Worm (Caenorhabditis elegans) whole organism, L3 larva: ENCODE results near the gene R09E10.6.

Experiments used
- R02D3.7 ChIP-seq: fragments of 150-350 bp; optimal IDR thresholded peaks from 2 replicates; lab custom pipeline; 2014; ENCODE audit warnings: missing biosample characterization, missing genetic modification characterization
- aly-2 ChIP-seq: fragments of 150-350 bp; optimal IDR thresholded peaks from 2 replicates; lab custom pipeline; 2014; ENCODE audit warnings: missing biosample characterization, missing genetic modification characterization
- ceh-16 ChIP-seq: sonication (generic microtip); optimal IDR thresholded peaks from 2 replicates; lab custom pipeline; 2017; ENCODE audit warnings: missing biosample characterization, missing genetic modification characterization
- ceh-82 ChIP-seq: fragments of 150-350 bp; optimal IDR thresholded peaks from 2 replicates; lab custom pipeline; 2014; ENCODE audit warnings: missing biosample characterization, missing genetic modification characterization
- ceh-9 ChIP-seq: sonication (generic microtip); optimal IDR thresholded peaks from 2 replicates; lab custom pipeline; 2018; ENCODE audit warnings: missing biosample characterization, missing genetic modification characterization
- daf-12 ChIP-seq: fragments of 150-350 bp; optimal IDR thresholded peaks from 2 replicates; lab custom pipeline; 2014; ENCODE audit warnings: missing biosample characterization, missing genetic modification reagents, missing genetic modification characterization
- elt-1 ChIP-seq: fragments of 150-350 bp; optimal IDR thresholded peaks from 2 replicates; lab custom pipeline; 2014; ENCODE audit warnings: missing biosample characterization, missing genetic modification characterization
- elt-2 ChIP-seq: sonication (generic microtip); optimal IDR thresholded peaks from 2 replicates; lab custom pipeline; 2016; ENCODE audit warnings: missing genetic modification reagents, mild to moderate bottlenecking, missing genetic modification characterization, missing compliant biosample characterization
- elt-3 ChIP-seq, 3 experiments: fragments of 150-350 bp in 1 of 3; sonication (generic microtip) in 2 of 3; optimal IDR thresholded peaks; 2 replicates in 2 of 3; 4 replicates in 1 of 3; lab custom pipeline; 2014 to 2017; ENCODE audit warnings: missing biosample characterization in 3 of 3, missing genetic modification characterization in 3 of 3
- eor-1 ChIP-seq, 2 experiments: fragments of 150-350 bp; optimal IDR thresholded peaks; 2 replicates each; lab custom pipeline; 2014 to 2018; ENCODE audit warnings: missing biosample characterization in 2 of 2, missing genetic modification characterization in 2 of 2
- fkh-10 ChIP-seq: sonication (generic microtip); optimal IDR thresholded peaks from 2 replicates; lab custom pipeline; 2017; ENCODE audit warnings: missing biosample characterization, missing genetic modification reagents, missing genetic modification characterization
- fkh-2 ChIP-seq: fragments of 150-350 bp; optimal IDR thresholded peaks from 2 replicates; lab custom pipeline; 2014; ENCODE audit warnings: missing biosample characterization, missing genetic modification reagents, missing genetic modification characterization
- fos-1 ChIP-seq: fragments of 150-350 bp; optimal IDR thresholded peaks from 2 replicates; lab custom pipeline; 2014; ENCODE audit warnings: missing biosample characterization, missing genetic modification characterization
- hmg-11 ChIP-seq: sonication (generic microtip); optimal IDR thresholded peaks from 2 replicates; lab custom pipeline; 2016; ENCODE audit warnings: missing genetic modification characterization, missing compliant biosample characterization
- lin-15B ChIP-seq: fragments of 150-350 bp; optimal IDR thresholded peaks from 2 replicates; lab custom pipeline; 2014; ENCODE audit warnings: missing biosample characterization, missing genetic modification characterization
- lin-39 ChIP-seq: fragments of 150-350 bp; optimal IDR thresholded peaks from 2 replicates; lab custom pipeline; 2018; ENCODE audit warnings: missing biosample characterization, missing genetic modification reagents, missing genetic modification characterization
- mml-1 ChIP-seq: fragments of 150-350 bp; sonication (generic microtip); optimal IDR thresholded peaks from 3 replicates; lab custom pipeline; 2014; ENCODE audit warnings: missing biosample characterization, missing genetic modification characterization
- nfya-1 ChIP-seq: sonication (generic microtip); optimal IDR thresholded peaks from 2 replicates; lab custom pipeline; 2017; ENCODE audit warnings: missing genetic modification characterization, mild to moderate bottlenecking, missing compliant biosample characterization, antibody characterized with exemption, moderate library complexity; ENCODE audit not compliant: insufficient read depth
- nhr-11 ChIP-seq: fragments of 150-350 bp; optimal IDR thresholded peaks from 2 replicates; lab custom pipeline; 2014; ENCODE audit warnings: missing biosample characterization, missing genetic modification characterization
- nhr-12 ChIP-seq: fragments of 150-350 bp; optimal IDR thresholded peaks from 2 replicates; lab custom pipeline; 2014; ENCODE audit warnings: missing biosample characterization, missing genetic modification characterization
- nhr-23 ChIP-seq: fragments of 150-350 bp; optimal IDR thresholded peaks from 2 replicates; lab custom pipeline; 2014; ENCODE audit warnings: missing biosample characterization, missing genetic modification reagents, missing genetic modification characterization
- nhr-237 ChIP-seq: fragments of 150-350 bp; optimal IDR thresholded peaks from 2 replicates; lab custom pipeline; 2014; ENCODE audit warnings: missing biosample characterization, missing genetic modification characterization
- nhr-25 ChIP-seq: sonication (generic microtip); optimal IDR thresholded peaks from 2 replicates; lab custom pipeline; 2017; ENCODE audit warnings: missing biosample characterization, missing genetic modification characterization
- nhr-28 ChIP-seq: fragments of 150-350 bp; optimal IDR thresholded peaks from 2 replicates; lab custom pipeline; 2014; ENCODE audit warnings: missing biosample characterization, missing genetic modification characterization
- nhr-43 ChIP-seq: sonication (generic microtip); optimal IDR thresholded peaks from 2 replicates; lab custom pipeline; 2016; ENCODE audit warnings: mild to moderate bottlenecking, missing genetic modification characterization, missing compliant biosample characterization; ENCODE audit not compliant: poor library complexity, severe bottlenecking
- nhr-76 ChIP-seq: fragments of 150-350 bp; sonication (generic microtip); optimal IDR thresholded peaks from 5 replicates; lab custom pipeline; 2014; ENCODE audit warnings: missing biosample characterization, missing genetic modification characterization
- nhr-77 ChIP-seq: fragments of 150-350 bp; optimal IDR thresholded peaks from 2 replicates; lab custom pipeline; 2014; ENCODE audit warnings: missing biosample characterization, missing genetic modification characterization
- pha-4 ChIP-seq: fragments of 150-350 bp; optimal IDR thresholded peaks from 2 replicates; lab custom pipeline; 2014; ENCODE audit warnings: missing biosample characterization, missing genetic modification reagents, missing genetic modification characterization
- pqm-1 ChIP-seq: fragments of 150-350 bp; optimal IDR thresholded peaks from 2 replicates; lab custom pipeline; 2017; ENCODE audit warnings: missing biosample characterization, missing genetic modification characterization, inconsistent platforms
- skn-1 ChIP-seq: fragments of 150-350 bp; optimal IDR thresholded peaks from 2 replicates; lab custom pipeline; 2014; ENCODE audit warnings: missing biosample characterization, missing genetic modification characterization
- snpc-4 ChIP-seq: fragments of 150-350 bp; optimal IDR thresholded peaks from 2 replicates; lab custom pipeline; 2014; ENCODE audit warnings: missing biosample characterization, missing genetic modification characterization
- unc-39 ChIP-seq: sonication (generic microtip); optimal IDR thresholded peaks from 4 replicates; lab custom pipeline; 2017; ENCODE audit warnings: missing biosample characterization, missing genetic modification characterization
- unc-62 ChIP-seq: fragments of 150-350 bp; sonication (generic microtip); optimal IDR thresholded peaks from 4 replicates; lab custom pipeline; 2014; ENCODE audit warnings: missing biosample characterization, missing genetic modification reagents, missing genetic modification characterization
- ztf-11 ChIP-seq: fragments of 150-350 bp; optimal IDR thresholded peaks from 2 replicates; lab custom pipeline; 2014; ENCODE audit warnings: missing biosample characterization, missing genetic modification characterization
- ztf-4 ChIP-seq: fragments of 150-350 bp; optimal IDR thresholded peaks from 2 replicates; lab custom pipeline; 2014; ENCODE audit warnings: missing biosample characterization, missing genetic modification characterization

R09E10.6 gene

ce11 chrIV:10281482-10281881, 12.4 kb downstream of the R09E10.6 start, which contains the start of gene thk-1:
thk-1 (minus strand) TSS chrIV:10281582.
- peak; percentile 42 for TF ChIP-seq elt-2 (tag; lab: Kevin White, UChicago)
- no peak for TF ChIP-seq nhr-237
- peak; percentile 15 for TF ChIP-seq pqm-1
- TF ChIP-seq snpc-4 (tag; lab: Kevin White, UChicago) = no peak
- TF ChIP-seq ztf-4 (tag; lab: Kevin White, UChicago) = no peak

ce11 chrIV:10277716-10278115, 16.2 kb downstream of the R09E10.6 start, which contains the start of gene Y43C5A.4:
Y43C5A.4 (plus strand) TSS chrIV:10278016.
- no peak for TF ChIP-seq lin-39 (tag; lab: Kevin White, UChicago)
- no peak for TF ChIP-seq fkh-2 (tag; lab: Kevin White, UChicago)
- no peak for TF ChIP-seq ceh-9 (tag; lab: Kevin White, UChicago)
- TF ChIP-seq elt-2 (tag; lab: Kevin White, UChicago) = no peak

DNA sequence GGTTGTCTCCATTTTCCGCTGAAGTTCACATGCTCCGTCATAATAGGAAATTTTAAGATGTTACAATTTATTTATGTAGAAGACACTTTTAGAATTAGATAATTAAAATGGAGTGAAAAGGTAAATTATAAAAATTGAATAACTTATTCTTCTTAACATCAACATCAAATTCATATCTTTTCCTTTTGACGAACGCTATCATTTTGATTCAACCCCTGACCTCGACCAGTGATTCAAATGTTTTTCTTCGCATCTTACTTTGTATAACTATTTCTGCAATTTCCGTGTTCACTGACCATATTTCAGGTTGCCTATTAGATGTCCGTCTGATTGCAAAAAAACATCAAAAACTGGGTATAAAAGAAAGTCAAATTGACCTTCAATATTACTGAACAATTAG, 17.0 kb downstream of the R09E10.6 start, which contains the start of gene Y43C5A.7:
Gene Y43C5A.7 (plus strand): TSS at position 301 of the 400 bp plus-strand sequence.
- TF ChIP-seq aly-2 (no peak), nhr-237 (no peak), nhr-12 (tag; lab: Kevin White, UChicago) (no peak), nhr-28 (tag; lab: Kevin White, UChicago) (no peak), unc-62 (GFP tag; lab: Kevin White, UChicago) (no peak), mml-1 (tag; lab: Kevin White, UChicago) (no peak), fos-1 (tag; lab: Kevin White, UChicago) (no peak)

DNA sequence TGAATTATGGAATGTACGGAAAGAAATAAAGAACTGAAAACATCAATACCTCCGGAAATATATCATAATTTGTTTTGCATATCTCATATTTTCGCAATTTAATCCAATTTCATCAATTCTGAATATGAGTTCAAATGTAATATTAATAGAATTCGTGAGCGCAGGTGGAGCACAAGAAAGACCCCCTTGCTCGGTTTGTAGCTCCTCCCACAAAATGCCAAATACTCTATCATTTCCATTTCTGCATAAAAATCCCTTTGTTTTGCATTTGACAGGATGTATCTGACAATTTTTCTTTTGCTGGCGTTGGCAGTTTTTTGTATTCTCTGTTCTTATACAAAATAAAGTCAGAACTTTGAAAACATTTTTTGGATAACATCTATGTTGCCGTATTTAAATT, 18.9 kb downstream of the R09E10.6 start:
- TF ChIP-seq nhr-11 = no peak
- no peak for TF ChIP-seq ceh-16
- TF ChIP-seq R02D3.7 = no peak
- TF ChIP-seq pha-4 (tag; lab: Kevin White, UChicago) = no peak
- TF ChIP-seq nhr-43 (tag; lab: Kevin White, UChicago) = no peak
- no peak for TF ChIP-seq unc-62 (GFP tag; lab: Kevin White, UChicago)
- TF ChIP-seq nfya-1 (tag; lab: Kevin White, UChicago) = no peak
- TF ChIP-seq elt-1 = no peak
- TF ChIP-seq ztf-11 (tag; lab: Kevin White, UChicago) = no peak
- TF ChIP-seq, all 47 proteins: peak for 0

DNA sequence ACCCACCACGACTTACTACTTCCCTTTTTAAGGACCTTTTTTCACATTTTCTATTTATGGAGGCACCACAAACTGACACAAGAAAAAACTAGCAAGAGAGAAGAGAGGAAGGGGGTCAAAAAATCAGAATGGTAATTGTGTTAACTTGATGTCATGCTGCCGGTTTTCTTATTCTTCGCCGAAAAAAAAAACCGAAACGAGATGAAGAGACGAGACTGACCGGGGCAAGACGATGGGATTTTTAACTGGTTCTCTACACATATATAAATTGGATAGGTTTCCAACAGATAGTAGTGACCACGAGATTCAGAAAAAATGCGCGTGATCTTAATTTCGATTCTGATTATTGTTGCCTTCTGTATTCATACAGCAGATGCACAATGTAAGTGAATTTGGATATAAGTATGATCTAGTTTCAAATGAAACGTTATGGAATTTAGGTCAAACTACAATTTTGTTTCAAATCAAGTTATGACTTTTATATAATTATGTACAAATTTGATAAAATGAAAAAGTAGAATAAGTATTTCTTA, 20.1 kb downstream of the R09E10.6 start, which contains the start of gene Y43C5A.3:
Gene Y43C5A.3 (plus strand): TSS at position 256 of the 533 bp plus-strand sequence.
- TF ChIP-seq R02D3.7 (no peak), nhr-23 (peak; percentile 57), snpc-4 (tag; lab: Kevin White, UChicago) (no peak)

DNA sequence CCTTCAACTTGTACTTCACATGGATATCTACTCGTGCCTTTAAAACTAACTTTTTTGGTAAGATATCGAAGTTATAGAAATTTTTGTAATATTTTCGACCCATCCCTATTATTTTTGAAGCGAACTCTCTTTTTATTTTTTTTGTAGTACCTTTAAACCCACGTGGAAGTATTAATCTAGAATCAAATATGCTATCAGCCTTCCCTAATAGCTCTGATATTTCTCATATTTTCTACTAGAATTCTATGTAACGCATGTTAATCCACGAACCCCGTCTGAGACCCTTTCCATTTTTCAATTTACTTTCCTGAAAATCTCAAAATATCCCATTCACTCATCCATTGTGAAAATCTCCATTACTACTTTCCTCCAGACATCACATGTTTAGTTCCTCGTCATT, 20.6 kb downstream of the R09E10.6 start:
- TF ChIP-seq nfya-1 (tag; lab: Kevin White, UChicago) (no peak), pqm-1 (no peak), nhr-12 (tag; lab: Kevin White, UChicago) (no peak), daf-12 (tag; lab: Kevin White, UChicago) (no peak), elt-3 (tag; optimal IDR thresholded peaks at IDR 0.05; lab: Kevin White, UChicago) (no peak), fkh-10 (GFP tag; lab: Kevin White, UChicago) (no peak), fkh-2 (tag; lab: Kevin White, UChicago) (no peak), unc-39 (tag; lab: Kevin White, UChicago) (no peak), skn-1 (tag; lab: Kevin White, UChicago) (no peak), aly-2 (no peak), ceh-82 (tag; lab: Kevin White, UChicago) (no peak), nhr-77 (tag; lab: Kevin White, UChicago) (no peak), nhr-25 (tag; lab: Kevin White, UChicago) (no peak), nhr-28 (tag; lab: Kevin White, UChicago) (no peak), nhr-76 (tag; lab: Kevin White, UChicago) (no peak), ceh-16 (no peak), lin-15B (tag; lab: Kevin White, UChicago) (no peak), eor-1 (tag; optimal IDR thresholded peaks at IDR 0.05; lab: Kevin White, UChicago) (no peak), hmg-11 (no peak)
